Fruit fly (Drosophila melanogaster) whole organism, prepupa: ENCODE results near the gene Larp4B.
A peak's percentile ranks its signal among the peaks of the same experiment; 100 is the strongest.

ENCODE experiments used
- Blimp-1 ChIP-seq: fragments of 200-800 bp; sonication (Bioruptor generic); optimal IDR thresholded peaks from 3 replicates; lab custom pipeline; 2017; ENCODE audit warnings: missing biosample characterization, missing genetic modification characterization, mild to moderate bottlenecking, moderate library complexity, missing genetic modification reagents
- CG10631 ChIP-seq: fragments of 200-800 bp; sonication (Bioruptor generic); optimal IDR thresholded peaks from 2 replicates; lab custom pipeline; 2016; ENCODE audit warnings: missing biosample characterization, missing genetic modification characterization
- CG10669 ChIP-seq: fragments of 200-800 bp; sonication (Bioruptor generic); optimal IDR thresholded peaks from 3 replicates; lab custom pipeline; 2018; ENCODE audit warnings: missing biosample characterization, mild to moderate bottlenecking, missing genetic modification characterization, moderate library complexity
- CG11294 ChIP-seq: fragments of 200-800 bp; sonication (Bioruptor generic); IDR thresholded peaks from 2 replicates; pipeline ENCODE4 v1.3.6; 2022; ENCODE audit warnings: missing biosample characterization, missing genetic modification characterization
- CG11762 ChIP-seq: fragments of 200-800 bp; sonication (Bioruptor generic); optimal IDR thresholded peaks from 3 replicates; lab custom pipeline; 2016; ENCODE audit warnings: missing biosample characterization, missing genetic modification characterization; ENCODE audit not compliant: insufficient read depth
- CG11902 ChIP-seq: fragments of 200-800 bp; sonication (Bioruptor generic); optimal IDR thresholded peaks from 3 replicates; lab custom pipeline; 2016; ENCODE audit warnings: missing biosample characterization, missing genetic modification characterization
- CG15336 ChIP-seq: fragments of 200-800 bp; sonication (Bioruptor generic); IDR thresholded peaks from 2 replicates; pipeline ENCODE4 v1.3.6; 2022; ENCODE audit warnings: missing biosample characterization, missing genetic modification characterization
- CG3032 ChIP-seq: fragments of 200-800 bp; optimal IDR thresholded peaks from 2 replicates; lab custom pipeline; 2019; ENCODE audit warnings: missing biosample characterization, mild to moderate bottlenecking, missing genetic modification characterization, moderate library complexity
- CG31627 ChIP-seq: fragments of 200-800 bp; sonication (Bioruptor generic); optimal IDR thresholded peaks from 3 replicates; lab custom pipeline; 2016; ENCODE audit warnings: missing biosample characterization, missing genetic modification characterization
- CG32006 ChIP-seq: fragments of 200-800 bp; sonication (Bioruptor generic); optimal IDR thresholded peaks from 3 replicates; lab custom pipeline; 2017; ENCODE audit warnings: missing biosample characterization, mild to moderate bottlenecking, missing genetic modification characterization
- CG34406 ChIP-seq: fragments of 200-800 bp; sonication (Bioruptor generic); optimal IDR thresholded peaks from 3 replicates; lab custom pipeline; 2016; ENCODE audit warnings: missing biosample characterization, missing genetic modification characterization
- CG3919 ChIP-seq: fragments of 200-800 bp; sonication (Bioruptor generic); optimal IDR thresholded peaks from 3 replicates; lab custom pipeline; 2016; ENCODE audit warnings: missing biosample characterization, missing genetic modification characterization
- CG6163 ChIP-seq: fragments of 200-800 bp; sonication (Bioruptor generic); IDR thresholded peaks from 3 replicates; pipeline ENCODE4 v1.3.6; 2022; ENCODE audit warnings: missing biosample characterization, missing genetic modification characterization
- CG6276 ChIP-seq: fragments of 200-800 bp; sonication (Bioruptor generic); optimal IDR thresholded peaks from 2 replicates; lab custom pipeline; 2017; ENCODE audit warnings: missing biosample characterization, mild to moderate bottlenecking, missing genetic modification characterization
- CG6792 ChIP-seq: fragments of 200-800 bp; sonication (Bioruptor generic); optimal IDR thresholded peaks from 3 replicates; lab custom pipeline; 2016; ENCODE audit warnings: missing biosample characterization, missing genetic modification characterization
- CG6808 ChIP-seq: fragments of 200-800 bp; sonication (Bioruptor generic); optimal IDR thresholded peaks from 3 replicates; lab custom pipeline; 2017; ENCODE audit warnings: missing biosample characterization, missing genetic modification characterization, mild to moderate bottlenecking, moderate library complexity, missing genetic modification reagents
- CG7368 ChIP-seq: fragments of 200-800 bp; sonication (Bioruptor generic); optimal IDR thresholded peaks from 3 replicates; lab custom pipeline; 2016; ENCODE audit warnings: missing biosample characterization, missing genetic modification characterization
- CG8119 ChIP-seq: fragments of 200-800 bp; sonication (Bioruptor generic); IDR thresholded peaks from 3 replicates; pipeline ENCODE4 v1.3.6; 2022; ENCODE audit warnings: missing biosample characterization, missing genetic modification characterization
- CG8319 ChIP-seq: fragments of 200-800 bp; sonication (Bioruptor generic); optimal IDR thresholded peaks from 3 replicates; lab custom pipeline; 2016; ENCODE audit warnings: missing biosample characterization, missing genetic modification characterization
- CG8632 ChIP-seq: fragments of 200-800 bp; sonication (Bioruptor generic); optimal IDR thresholded peaks from 3 replicates; lab custom pipeline; 2016; ENCODE audit warnings: missing biosample characterization, missing genetic modification characterization
- CG9139 ChIP-seq: fragments of 200-800 bp; sonication (Bioruptor generic); optimal IDR thresholded peaks from 3 replicates; lab custom pipeline; 2017; ENCODE audit warnings: missing biosample characterization, mild to moderate bottlenecking, missing genetic modification characterization
- Eip78C ChIP-seq: fragments of 200-800 bp; sonication (Bioruptor generic); peaks from one replicate; lab custom pipeline; 2016; ENCODE audit warnings: missing biosample characterization, missing genetic modification characterization
- Eip93F ChIP-seq: fragments of 200-800 bp; sonication (Bioruptor generic); optimal IDR thresholded peaks from 2 replicates; lab custom pipeline; 2016; ENCODE audit warnings: missing biosample characterization, mild to moderate bottlenecking, missing genetic modification characterization
- Ets21C ChIP-seq: fragments of 200-800 bp; sonication (Bioruptor generic); optimal IDR thresholded peaks from 3 replicates; lab custom pipeline; 2016; ENCODE audit warnings: missing biosample characterization, missing genetic modification characterization
- Ets96B ChIP-seq: fragments of 200-800 bp; optimal IDR thresholded peaks from 2 replicates; lab custom pipeline; 2019; ENCODE audit warnings: missing biosample characterization, mild to moderate bottlenecking, missing genetic modification characterization, moderate library complexity
- Hr38 ChIP-seq: sonication (Bioruptor generic); optimal IDR thresholded peaks from 2 replicates; lab custom pipeline; 2016; ENCODE audit warnings: missing biosample characterization, missing genetic modification characterization
- Hr39 ChIP-seq: fragments of 200-800 bp; sonication (Bioruptor generic); optimal IDR thresholded peaks from 2 replicates; lab custom pipeline; 2016; ENCODE audit warnings: missing biosample characterization, missing genetic modification characterization
- Hr4 ChIP-seq: fragments of 200-800 bp; sonication (Bioruptor generic); optimal IDR thresholded peaks from 3 replicates; lab custom pipeline; 2016; ENCODE audit warnings: missing biosample characterization, missing genetic modification characterization
- Lpt ChIP-seq: fragments of 200-800 bp; sonication (Bioruptor generic); optimal IDR thresholded peaks from 3 replicates; lab custom pipeline; 2016; ENCODE audit warnings: missing biosample characterization, missing genetic modification characterization
- Met ChIP-seq: fragments of 200-800 bp; sonication (Bioruptor generic); optimal IDR thresholded peaks from 3 replicates; lab custom pipeline; 2016; ENCODE audit warnings: missing biosample characterization, missing genetic modification characterization
- Smox ChIP-seq: fragments of 200-800 bp; sonication (Bioruptor generic); optimal IDR thresholded peaks from 3 replicates; lab custom pipeline; 2016; ENCODE audit warnings: missing biosample characterization, missing genetic modification characterization
- Sox102F ChIP-seq: fragments of 200-800 bp; sonication (Bioruptor generic); optimal IDR thresholded peaks from 2 replicates; lab custom pipeline; 2016; ENCODE audit warnings: missing biosample characterization, mild to moderate bottlenecking, missing genetic modification characterization
- Sox14 ChIP-seq: fragments of 200-800 bp; sonication (Bioruptor generic); optimal IDR thresholded peaks from 3 replicates; lab custom pipeline; 2016; ENCODE audit warnings: missing biosample characterization, missing genetic modification characterization
- Sox15 ChIP-seq: fragments of 200-800 bp; sonication (Bioruptor generic); optimal IDR thresholded peaks from 3 replicates; lab custom pipeline; 2016; ENCODE audit warnings: missing biosample characterization, missing genetic modification characterization
- achi ChIP-seq: fragments of 200-800 bp; sonication (Bioruptor generic); optimal IDR thresholded peaks from 3 replicates; lab custom pipeline; 2016; ENCODE audit warnings: missing biosample characterization, missing genetic modification characterization
- acj6 ChIP-seq: fragments of 200-800 bp; sonication (Bioruptor generic); optimal IDR thresholded peaks from 3 replicates; lab custom pipeline; 2016; ENCODE audit warnings: missing biosample characterization, missing genetic modification characterization
- cyc ChIP-seq: fragments of 200-800 bp; sonication (Bioruptor generic); optimal IDR thresholded peaks from 3 replicates; lab custom pipeline; 2016; ENCODE audit warnings: missing biosample characterization, missing genetic modification characterization
- dac ChIP-seq: fragments of 200-800 bp; sonication (Bioruptor generic); optimal IDR thresholded peaks from 2 replicates; lab custom pipeline; 2017; ENCODE audit warnings: missing biosample characterization, mild to moderate bottlenecking, missing genetic modification characterization
- dsx ChIP-seq: fragments of 200-800 bp; optimal IDR thresholded peaks from 3 replicates; lab custom pipeline; 2019; ENCODE audit warnings: missing biosample characterization, mild to moderate bottlenecking, missing genetic modification characterization, moderate library complexity; ENCODE audit not compliant: poor library complexity, severe bottlenecking
- eg ChIP-seq: fragments of 200-800 bp; sonication (Bioruptor generic); IDR thresholded peaks from 3 replicates; pipeline ENCODE4 v1.3.6; 2022; ENCODE audit warnings: missing biosample characterization, missing genetic modification characterization
- esn ChIP-seq: fragments of 200-800 bp; sonication (Bioruptor generic); optimal IDR thresholded peaks from 2 replicates; lab custom pipeline; 2016; ENCODE audit warnings: missing biosample characterization, mild to moderate bottlenecking, missing genetic modification characterization, moderate library complexity
- fd85E ChIP-seq: fragments of 200-800 bp; sonication (Bioruptor generic); optimal IDR thresholded peaks from 3 replicates; lab custom pipeline; 2016; ENCODE audit warnings: missing biosample characterization, missing genetic modification characterization
- fkh ChIP-seq: fragments of 200-800 bp; sonication (Bioruptor generic); optimal IDR thresholded peaks from 3 replicates; lab custom pipeline; 2017; ENCODE audit warnings: missing biosample characterization, mild to moderate bottlenecking, missing genetic modification characterization, moderate library complexity
- lz ChIP-seq: fragments of 200-800 bp; sonication (Bioruptor generic); optimal IDR thresholded peaks from 3 replicates; lab custom pipeline; 2016; ENCODE audit warnings: missing biosample characterization, missing genetic modification characterization
- salr ChIP-seq, 2 experiments: fragments of 200-800 bp; sonication (Bioruptor generic); optimal IDR thresholded peaks; 3 replicates each; lab custom pipeline; 2016 to 2018; ENCODE audit warnings: missing biosample characterization in 2 of 2, missing genetic modification characterization in 2 of 2, mild to moderate bottlenecking in 1 of 2
- spab ChIP-seq: fragments of 200-800 bp; sonication (Bioruptor generic); optimal IDR thresholded peaks from 2 replicates; lab custom pipeline; 2017; ENCODE audit warnings: missing biosample characterization, mild to moderate bottlenecking, missing genetic modification characterization, missing genetic modification reagents
- ss ChIP-seq, 2 experiments: fragments of 200-800 bp; sonication (Bioruptor generic); optimal IDR thresholded peaks; 2 replicates in 1 of 2; 3 replicates in 1 of 2; lab custom pipeline; 2017 to 2018; ENCODE audit warnings: mild to moderate bottlenecking in 2 of 2, missing biosample characterization in 2 of 2, missing genetic modification characterization in 2 of 2, moderate library complexity in 1 of 2
- svp ChIP-seq: fragments of 200-800 bp; sonication (Bioruptor generic); peaks from one replicate; lab custom pipeline; 2016; ENCODE audit warnings: missing biosample characterization, missing genetic modification characterization
- topi ChIP-seq: fragments of 200-800 bp; sonication (Bioruptor generic); optimal IDR thresholded peaks from 3 replicates; lab custom pipeline; 2016; ENCODE audit warnings: missing biosample characterization, missing genetic modification characterization
- vri ChIP-seq: fragments of 200-800 bp; sonication (Bioruptor generic); optimal IDR thresholded peaks from 3 replicates; lab custom pipeline; 2016; ENCODE audit warnings: missing biosample characterization, mild to moderate bottlenecking, missing genetic modification characterization

Gene Larp4B

dm6 chr3L:3249997-3250774, 25.5 kb downstream of the Larp4B start:
- TF ChIP-seq CG6163 (GFP tag; lab: Robert Waterston, UW), result peak; percentile 48; the same call in 2 of the 3 replicates
- TF ChIP-seq CG9139 (GFP tag; lab: Kevin White, UChicago), result peak; percentile 8
- TF ChIP-seq CG10669 (GFP tag; lab: Kevin White, UChicago), result peak; percentile 59
- TF ChIP-seq cyc, result peak; percentile 38
- TF ChIP-seq svp, result peak; percentile 78
- no peak for TF ChIP-seq CG11902
- TF ChIP-seq Smox (GFP tag; lab: Kevin White, UChicago), result peak; percentile 33
- TF ChIP-seq CG8319 (GFP tag; lab: Kevin White, UChicago), result no peak
- no peak for TF ChIP-seq Ets21C (GFP tag; lab: Kevin White, UChicago)
- TF ChIP-seq Eip78C (GFP tag; lab: Kevin White, UChicago), result peak; percentile 95
- TF ChIP-seq spab (GFP tag; lab: Kevin White, UChicago), result peak; percentile 47
- peak; percentile 63 for TF ChIP-seq CG3032 (tag; lab: Kevin White, UChicago)
- TF ChIP-seq CG32006 (GFP tag; lab: Kevin White, UChicago), result peak; percentile 98
- peak; percentile 77 for TF ChIP-seq eg (GFP tag; lab: Robert Waterston, UW)
- TF ChIP-seq dac (GFP tag; lab: Kevin White, UChicago), result peak; percentile 88
- peak; percentile 69 for TF ChIP-seq CG6808 (GFP tag; lab: Kevin White, UChicago)
- peak; percentile 94 for TF ChIP-seq CG6276 (GFP tag; lab: Kevin White, UChicago)
- peak; percentile 68 for TF ChIP-seq Ets96B (tag; lab: Kevin White, UChicago)
- TF ChIP-seq salr (GFP tag; optimal IDR thresholded peaks at IDR 0.05; lab: Kevin White, UChicago), result peak in 1 of 2 experiments; percentile 99
- TF ChIP-seq acj6 (GFP tag; lab: Kevin White, UChicago), result peak; percentile 86
- TF ChIP-seq ss (GFP tag; optimal IDR thresholded peaks at IDR 0.05; lab: Kevin White, UChicago), result peak; percentile 33 to 50
- TF ChIP-seq Hr38 (GFP tag; lab: Kevin White, UChicago), result no peak
- TF ChIP-seq lz (GFP tag; lab: Kevin White, UChicago), result peak; percentile 41
- peak; percentile 17 for TF ChIP-seq topi
- peak; percentile 36 for TF ChIP-seq CG31627 (GFP tag; lab: Kevin White, UChicago)
- TF ChIP-seq vri, result peak; percentile 10
- no peak for TF ChIP-seq fd85E
- peak; percentile 87 for TF ChIP-seq CG15336
- TF ChIP-seq Sox15 (GFP tag; lab: Kevin White, UChicago), result peak; percentile 38
- peak; percentile 28 for TF ChIP-seq dsx (GFP tag; lab: Kevin White, UChicago)
- peak; percentile 9 for TF ChIP-seq Met (GFP tag; lab: Kevin White, UChicago)
- TF ChIP-seq CG10631, result peak; percentile 90
- peak; percentile 60 for TF ChIP-seq CG8632
- no peak for TF ChIP-seq Sox102F (GFP tag; lab: Kevin White, UChicago)
- peak; percentile 84 for TF ChIP-seq CG3919 (GFP tag; lab: Kevin White, UChicago)
- TF ChIP-seq CG6792 (GFP tag; lab: Kevin White, UChicago), result peak; percentile 69
- peak; percentile 80 for TF ChIP-seq fkh (GFP tag; lab: Kevin White, UChicago)
- peak; percentile 39 for TF ChIP-seq esn (GFP tag; lab: Kevin White, UChicago)
- peak; percentile 81 for TF ChIP-seq CG11294 (GFP tag; lab: Robert Waterston, UW)
- TF ChIP-seq achi (GFP tag; lab: Kevin White, UChicago), result peak; percentile 90
- peak; percentile 96 for TF ChIP-seq Hr4 (GFP tag; lab: Kevin White, UChicago)
- TF ChIP-seq CG34406 (GFP tag; lab: Kevin White, UChicago), result peak; percentile 45
- peak; percentile 94 for TF ChIP-seq Lpt (GFP tag; lab: Kevin White, UChicago)
- peak; percentile 83 for TF ChIP-seq CG11762
- peak; percentile 91 for TF ChIP-seq Sox14
- TF ChIP-seq Hr39 (GFP tag; lab: Kevin White, UChicago), result peak; percentile 40
- peak; percentile 15 for TF ChIP-seq Eip93F (GFP tag; lab: Kevin White, UChicago)
- TF ChIP-seq Blimp-1 (GFP tag; lab: Kevin White, UChicago), result peak; percentile 43
- peak; percentile 94 for TF ChIP-seq CG8119 (GFP tag; lab: Robert Waterston, UW)
- TF ChIP-seq CG7368, result peak; percentile 65
